Fruit fly (Drosophila melanogaster) whole organism, larva: ENCODE data around the gene CG12003.

ENCODE experiments used
- noc ChIP-seq: fragments of 200-800 bp; sonication (Bioruptor generic); optimal IDR thresholded peaks from 3 replicates; lab custom pipeline; 2019; ENCODE audit warnings: missing biosample characterization, mild to moderate bottlenecking, missing genetic modification characterization, moderate library complexity

Gene CG12003

DNA sequence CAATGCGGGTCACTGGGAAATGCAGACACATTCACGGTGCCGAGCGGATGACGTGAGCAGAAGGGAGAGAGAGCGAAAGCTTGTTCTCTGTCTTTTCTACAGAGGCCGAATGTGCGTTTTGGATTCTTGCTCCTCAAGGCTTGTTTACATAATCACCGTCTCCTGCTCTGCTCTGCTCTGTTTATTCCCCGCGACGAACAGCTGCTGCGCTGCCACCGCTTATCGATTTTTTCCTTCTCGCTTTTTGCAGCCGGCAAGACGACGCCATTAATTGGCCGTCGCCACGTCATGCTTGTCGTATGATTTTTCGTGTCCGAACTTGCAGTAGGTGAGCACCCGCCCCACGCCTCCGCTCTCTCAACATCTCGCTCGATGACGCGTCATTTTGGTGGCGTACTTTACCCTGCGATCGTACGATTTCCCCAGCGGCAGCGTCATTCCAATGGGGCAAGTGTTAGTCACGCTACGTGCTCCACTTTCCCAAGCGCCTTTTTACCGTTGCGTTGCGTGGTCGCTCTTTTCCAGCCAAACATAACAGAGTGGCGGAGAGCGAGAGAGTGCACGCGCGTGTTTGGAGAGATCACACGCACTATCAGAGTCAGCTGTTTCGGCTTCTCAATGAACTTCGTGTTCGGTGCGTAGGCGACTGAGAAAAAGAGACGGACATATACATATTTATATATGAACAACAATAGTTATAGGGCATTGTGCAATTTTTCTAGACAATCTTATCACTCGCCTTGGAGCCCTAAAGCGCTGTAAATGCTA is 18.7 kb upstream of the CG12003 start:
- TF ChIP-seq noc: peak; percentile 54

DNA sequence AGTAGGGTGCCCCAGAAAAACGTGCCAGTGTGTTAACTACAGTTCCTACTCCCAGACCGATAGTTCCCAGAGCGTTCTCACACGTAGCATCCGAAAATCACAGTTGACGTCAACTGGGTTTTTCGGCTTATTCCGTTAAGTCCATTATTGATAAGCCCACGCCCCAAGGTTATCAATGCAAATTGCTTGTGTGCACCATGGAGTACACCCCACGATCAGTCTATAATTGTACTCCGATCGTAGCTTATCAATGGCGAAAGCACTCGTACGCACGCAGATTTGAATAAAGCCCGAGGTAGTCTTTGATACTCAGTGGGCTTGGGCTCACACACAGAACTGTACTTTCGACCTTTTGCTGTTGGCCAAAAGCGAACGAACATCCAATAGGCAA is 18.1 kb upstream of the CG12003 start:
- TF ChIP-seq noc: no peak

DNA sequence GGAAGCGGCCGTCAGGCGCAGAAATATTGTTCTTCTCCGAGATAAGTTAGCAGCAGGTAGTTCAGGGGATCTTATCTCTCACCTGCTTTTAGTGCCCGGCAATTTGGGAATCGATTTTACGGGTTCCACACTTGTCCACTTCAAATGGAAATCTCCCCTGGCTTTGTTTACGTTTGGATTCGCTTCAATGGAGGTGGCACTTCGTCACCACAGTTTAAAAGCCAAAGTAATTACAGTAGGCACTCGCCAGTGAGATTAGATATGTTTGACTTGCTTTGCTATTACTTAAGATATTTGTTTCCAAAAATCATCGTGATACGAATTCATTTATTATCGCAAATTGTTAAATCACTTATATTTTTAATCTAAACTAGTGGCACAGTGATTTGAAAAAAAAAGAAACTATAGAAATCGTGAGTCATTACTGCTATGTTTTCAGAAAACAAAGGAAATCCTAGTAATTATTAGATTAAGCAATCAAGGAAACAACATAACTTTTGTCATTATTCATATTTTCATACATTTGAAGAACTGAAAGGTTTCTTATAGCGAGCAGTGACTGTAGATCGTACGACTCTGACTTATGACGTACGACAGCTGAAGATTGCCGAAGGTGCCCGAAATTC is 16.7 kb upstream of the CG12003 start:
- peak; percentile 95 for TF ChIP-seq noc

DNA sequence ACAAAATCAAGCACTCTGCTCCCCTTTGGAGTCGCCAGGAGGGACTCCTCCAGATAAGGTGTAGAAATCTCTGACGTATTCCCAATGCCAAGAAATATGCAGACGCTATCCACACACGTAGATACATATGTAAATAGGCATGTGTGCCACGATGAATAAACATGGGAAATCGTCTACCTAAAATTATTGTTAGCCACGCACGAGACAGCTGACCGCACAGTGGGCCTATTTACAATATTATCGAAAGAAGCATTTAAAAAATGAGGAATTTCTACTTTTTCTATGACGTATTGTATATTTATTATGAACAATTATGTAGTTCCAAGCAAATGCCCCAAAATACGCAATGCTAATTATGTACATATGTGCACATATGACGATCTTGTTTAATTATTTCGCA is 16.0 kb upstream of the CG12003 start:
- TF ChIP-seq noc: no peak

dm6 chr3L:1549634-1550071 is 15.5 kb upstream of the CG12003 start:
- TF ChIP-seq noc: no peak

- TF ChIP-seq noc: no peak
Observed at dm6 chr3L:1550914-1551313, 14.3 kb upstream of the CG12003 start.

dm6 chr3L:1553193-1553592 is 12.0 kb upstream of the CG12003 start, which contains the start of gene Pcyt2:
Gene Pcyt2 (plus strand): TSS chr3L:1553493.
- no peak for TF ChIP-seq noc

DNA sequence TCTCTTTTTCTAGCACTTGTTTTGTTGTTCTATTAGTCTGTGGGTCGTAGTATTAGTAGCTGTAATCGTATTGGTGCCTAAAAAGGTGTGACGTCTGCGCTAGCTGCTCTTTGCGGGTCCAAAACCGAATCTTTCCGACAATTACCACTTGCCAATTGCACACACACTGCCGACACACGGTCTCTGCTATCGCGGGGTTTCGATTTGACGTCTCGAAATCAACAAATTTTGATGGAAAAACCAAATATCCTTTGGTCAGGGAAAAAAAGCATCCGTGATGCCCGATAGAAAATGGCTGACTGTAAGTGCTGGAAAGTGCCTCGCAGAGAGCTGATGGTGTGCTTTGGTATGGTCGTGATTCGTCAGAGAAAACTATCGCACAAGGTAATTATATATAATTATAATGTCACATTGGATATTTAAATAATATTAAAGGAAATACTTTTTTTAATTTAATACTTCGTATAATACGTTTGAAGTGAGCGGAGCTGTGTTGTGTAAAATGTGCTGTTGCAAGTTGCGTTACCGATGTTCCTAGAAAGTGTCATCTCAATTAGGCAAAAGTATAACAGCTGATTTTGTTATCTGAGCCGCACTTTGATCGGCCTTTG is 6.9 kb upstream of the CG12003 start, which contains the start of the genes Pex10 and CG12099:
Gene Pex10 (plus strand): TSS at position 51 of the 611 bp plus-strand sequence.
Gene CG12099 (minus strand): TSS at position 307 of the 611 bp plus-strand sequence.
- TF ChIP-seq noc: peak; percentile 90

- no peak for TF ChIP-seq noc
Observed at dm6 chr3L:1568225-1569161, 3.3 kb downstream of the CG12003 start, which contains the start of gene CG7879. Gene CG7879 (minus strand): TSS chr3L:1568608.

DNA sequence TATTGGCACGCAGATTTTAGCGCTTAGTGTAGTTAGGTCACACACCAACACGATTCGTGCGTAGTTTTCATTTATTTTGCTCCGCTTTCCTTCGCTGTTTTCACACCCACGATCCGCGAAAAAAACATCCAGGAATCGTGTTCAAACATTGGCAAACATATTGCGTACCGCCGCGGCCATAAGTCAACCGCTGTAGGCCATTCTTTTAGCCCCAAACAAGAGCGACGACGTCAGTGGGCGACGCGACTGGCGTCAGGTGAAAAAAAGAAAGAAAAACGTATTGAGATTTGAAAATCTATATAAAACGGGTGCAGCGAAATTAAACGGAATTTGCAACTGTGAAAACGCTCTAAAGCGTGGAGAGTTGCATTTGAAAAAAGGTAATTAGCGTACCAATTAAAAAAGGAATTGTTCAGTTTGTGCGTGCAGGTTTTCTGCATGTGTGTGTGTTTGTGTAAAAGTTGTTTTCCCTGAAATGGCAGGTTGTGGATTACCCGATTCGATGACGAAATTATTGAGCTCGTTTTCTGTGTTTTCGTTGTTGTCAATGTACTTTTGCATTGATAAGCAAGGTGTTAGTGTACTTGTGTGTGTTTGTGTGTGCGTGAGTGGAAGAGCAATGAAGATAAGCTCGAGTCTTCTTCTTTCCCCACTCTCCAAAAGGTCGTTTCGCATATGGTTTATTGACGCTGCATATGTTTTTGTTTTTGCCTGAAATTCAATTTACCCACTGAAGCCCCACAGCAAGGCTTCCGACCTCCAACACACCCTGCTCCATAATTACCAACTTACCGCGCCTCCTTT is 4.2 kb downstream of the CG12003 start, which contains the start of gene Tmep:
Gene Tmep (plus strand): TSS at position 20 of the 804 bp plus-strand sequence.
- TF ChIP-seq noc: peak; percentile 8

- no peak for TF ChIP-seq noc
Observed at dm6 chr3L:1569966-1570276, 4.7 kb downstream of the CG12003 start.

dm6 chr3L:1571077-1571476 is 5.9 kb downstream of the CG12003 start:
- no peak for TF ChIP-seq noc

DNA sequence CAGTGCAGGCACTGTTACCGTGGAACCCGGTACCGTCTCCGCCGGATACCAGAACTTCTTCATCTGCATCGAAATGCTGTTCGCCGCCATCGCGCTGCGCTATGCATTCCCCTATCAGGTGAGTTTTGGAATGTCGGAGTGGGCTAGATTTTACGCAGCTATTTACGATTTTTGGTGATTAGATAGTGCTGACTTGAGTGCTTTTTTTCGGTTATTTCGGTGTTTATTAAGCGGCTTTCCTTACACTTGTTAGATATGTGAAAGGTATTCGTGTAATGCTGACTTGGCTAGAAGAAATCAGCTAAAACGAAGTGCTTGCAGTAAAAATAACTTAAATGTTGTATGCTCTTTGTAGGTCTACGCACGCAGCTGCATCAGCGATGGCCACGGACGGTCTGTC is 8.0 kb downstream of the CG12003 start:
- TF ChIP-seq noc: no peak

DNA sequence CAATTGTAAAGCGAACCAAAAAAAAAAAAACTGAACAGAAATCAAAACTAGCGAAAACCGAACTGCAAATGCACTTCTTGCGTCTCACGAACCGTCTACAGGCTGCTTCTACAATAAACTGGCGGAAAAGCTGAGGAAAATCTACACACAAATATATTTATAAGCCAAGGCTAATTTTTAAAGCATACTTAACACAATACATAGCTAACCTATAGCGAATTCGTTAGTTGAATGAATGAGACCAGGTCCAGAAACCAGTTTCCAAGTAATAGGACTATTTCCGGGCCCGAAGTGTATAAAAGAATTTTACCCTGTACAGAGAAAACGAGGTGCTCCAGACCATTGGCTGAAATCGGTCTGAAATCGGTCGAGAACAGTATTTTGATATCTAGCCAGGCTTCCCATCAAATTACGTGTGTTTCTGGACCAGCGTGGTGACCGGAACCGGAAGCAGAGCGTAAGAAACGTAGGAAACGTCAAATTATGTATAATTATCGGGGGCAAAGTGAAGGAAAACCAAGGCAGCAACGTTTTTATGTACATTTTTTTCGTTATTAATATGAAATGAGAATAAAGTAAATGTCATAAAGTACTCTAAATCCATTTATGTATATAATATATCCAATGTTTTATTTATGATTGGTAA is 10.7 kb downstream of the CG12003 start:
- TF ChIP-seq noc: no peak

DNA sequence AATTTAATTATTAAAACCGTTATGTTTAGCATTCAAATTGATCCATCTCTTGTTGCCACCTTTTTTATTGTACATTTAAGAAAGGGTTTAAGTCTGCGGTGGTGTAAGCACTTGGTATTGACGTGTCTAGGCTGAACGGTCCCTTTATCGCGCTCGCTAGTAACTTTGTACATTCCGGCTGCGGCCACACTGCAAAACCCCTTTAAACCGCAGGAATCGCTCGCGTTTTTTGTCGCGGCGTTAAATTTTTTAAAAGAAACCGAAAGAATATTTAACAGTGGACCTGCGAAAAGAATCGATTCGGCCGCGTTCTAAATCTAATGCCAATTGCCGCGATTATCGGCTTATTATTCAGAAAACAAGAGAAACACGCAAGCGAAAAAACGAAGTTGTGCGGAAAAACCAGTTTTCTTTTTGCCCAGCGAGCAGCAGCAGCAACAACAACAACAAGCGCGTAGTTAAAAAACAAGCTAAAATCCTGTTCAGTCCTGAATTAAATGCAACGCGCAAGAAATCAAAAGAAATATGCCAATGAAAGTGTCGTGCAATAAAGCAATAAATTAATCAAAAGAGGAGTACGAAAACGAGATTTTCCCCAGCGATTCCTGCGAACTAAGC is 11.4 kb downstream of the CG12003 start, which contains the start of gene CG13917:
Gene CG13917 (plus strand): TSS at position 211 of the 618 bp plus-strand sequence.
- no peak for TF ChIP-seq noc
